Fruit fly (Drosophila melanogaster) Kc167 (cell line): Measurements from ENCODE around the gene TH1.

Source experiments
- Myc ChIP-seq: fragments of >200 bp; optimal IDR thresholded peaks from 2 replicates; lab custom pipeline; 2017; ENCODE audit warnings: missing external identifiers
- Sin3A ChIP-seq: fragments of >200 bp; optimal IDR thresholded peaks from 2 replicates; lab custom pipeline; 2018; ENCODE audit warnings: missing external identifiers
- h ChIP-seq: fragments of >200 bp; optimal IDR thresholded peaks from 3 replicates; lab custom pipeline; 2018; ENCODE audit warnings: missing external identifiers
- insv ChIP-seq: fragments of >200 bp; optimal IDR thresholded peaks from 3 replicates; lab custom pipeline; 2018; ENCODE audit warnings: missing external identifiers
- psq ChIP-seq: fragments of >200 bp; optimal IDR thresholded peaks from 2 replicates; lab custom pipeline; 2017; ENCODE audit warnings: missing external identifiers
- ttk ChIP-seq: sonication (Bioruptor generic); optimal IDR thresholded peaks from 2 replicates; lab custom pipeline; 2017; ENCODE audit warnings: missing external identifiers

Gene TH1

DNA sequence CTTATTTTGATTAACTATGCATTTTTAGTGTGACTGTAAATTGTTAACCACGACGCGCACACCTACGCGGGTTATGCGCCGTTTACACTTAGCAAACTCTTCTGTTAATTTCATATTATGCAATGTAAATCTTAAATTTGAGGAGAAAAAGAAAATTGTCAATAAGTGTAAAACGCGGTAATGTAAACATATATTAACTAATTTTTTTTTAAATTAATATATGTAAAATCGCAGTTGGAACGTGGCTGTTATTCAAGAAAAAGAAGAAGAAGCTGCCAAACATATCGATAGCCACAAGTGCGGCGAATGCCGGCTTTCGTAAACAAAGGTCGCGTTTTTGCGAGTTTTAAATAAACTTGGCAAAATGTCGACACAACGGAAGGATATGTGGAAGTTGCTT lies at the start of gene TH1, which contains the start of gene mei-41:
Gene TH1, minus strand, starts transcription at position 42 of the 400 bp plus-strand sequence.
Gene mei-41, plus strand, starts transcription at position 302 of the 400 bp plus-strand sequence.
- no peak for TF ChIP-seq h
- no peak for TF ChIP-seq ttk (lab: Kevin White, UChicago)
- no peak for TF ChIP-seq psq
- TF ChIP-seq Sin3A (lab: Kevin White, UChicago): no peak
- TF ChIP-seq insv (lab: Kevin White, UChicago): no peak
- TF ChIP-seq Myc (lab: Kevin White, UChicago): no peak

DNA sequence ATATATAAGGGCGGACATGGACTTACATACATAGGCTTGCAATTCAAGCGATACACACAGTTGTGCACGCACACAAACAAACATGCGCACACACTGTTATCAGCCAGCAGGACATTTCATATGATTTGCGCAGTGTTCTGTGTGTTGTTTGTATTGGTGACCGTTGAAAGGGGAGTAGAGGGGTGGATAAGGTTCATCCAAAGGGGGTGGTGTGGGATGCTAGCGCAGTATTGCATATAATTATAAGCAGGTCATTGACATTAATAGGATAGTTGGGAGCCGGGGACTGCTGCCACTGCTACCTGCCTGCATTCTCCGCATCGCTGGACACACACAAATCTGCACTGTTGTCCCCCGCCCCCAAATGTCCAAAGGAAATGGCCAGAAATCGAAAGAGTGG lies 37.2 kb upstream of the TH1 start:
- TF ChIP-seq Myc (lab: Kevin White, UChicago): no peak
- TF ChIP-seq psq: no peak
- TF ChIP-seq ttk (lab: Kevin White, UChicago): no peak
- TF ChIP-seq Sin3A (lab: Kevin White, UChicago): no peak
- no peak for TF ChIP-seq h
- TF ChIP-seq insv (lab: Kevin White, UChicago): no peak

DNA sequence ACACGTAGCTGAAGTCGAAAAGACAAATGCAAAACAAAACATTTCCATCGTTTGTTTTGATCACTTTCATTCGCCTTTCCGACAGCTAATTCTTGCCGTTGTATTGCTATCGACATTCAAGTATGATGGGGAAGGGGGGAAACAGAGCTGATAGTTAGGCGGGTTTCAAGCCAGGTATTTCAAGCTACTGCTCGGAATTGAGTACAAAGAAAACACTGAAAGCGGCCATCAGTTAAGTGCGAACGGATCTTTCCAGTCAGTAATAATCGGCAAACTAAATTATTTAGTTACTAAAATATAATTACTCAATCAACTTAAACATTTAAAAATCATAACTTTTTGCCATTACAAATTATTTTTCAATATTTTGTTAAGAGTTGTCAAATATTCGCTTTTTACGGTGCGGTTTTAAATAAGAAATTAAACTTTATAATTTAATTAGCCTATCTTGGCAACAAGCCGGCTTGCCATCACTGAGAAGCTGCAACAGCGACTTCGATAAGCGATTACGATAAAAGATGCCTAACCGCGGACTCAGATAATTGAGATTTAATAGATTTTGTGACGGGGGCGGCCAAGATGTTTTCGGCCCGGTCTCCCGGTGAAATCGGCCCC lies 36.7 kb upstream of the TH1 start:
- TF ChIP-seq ttk (lab: Kevin White, UChicago): no peak

DNA sequence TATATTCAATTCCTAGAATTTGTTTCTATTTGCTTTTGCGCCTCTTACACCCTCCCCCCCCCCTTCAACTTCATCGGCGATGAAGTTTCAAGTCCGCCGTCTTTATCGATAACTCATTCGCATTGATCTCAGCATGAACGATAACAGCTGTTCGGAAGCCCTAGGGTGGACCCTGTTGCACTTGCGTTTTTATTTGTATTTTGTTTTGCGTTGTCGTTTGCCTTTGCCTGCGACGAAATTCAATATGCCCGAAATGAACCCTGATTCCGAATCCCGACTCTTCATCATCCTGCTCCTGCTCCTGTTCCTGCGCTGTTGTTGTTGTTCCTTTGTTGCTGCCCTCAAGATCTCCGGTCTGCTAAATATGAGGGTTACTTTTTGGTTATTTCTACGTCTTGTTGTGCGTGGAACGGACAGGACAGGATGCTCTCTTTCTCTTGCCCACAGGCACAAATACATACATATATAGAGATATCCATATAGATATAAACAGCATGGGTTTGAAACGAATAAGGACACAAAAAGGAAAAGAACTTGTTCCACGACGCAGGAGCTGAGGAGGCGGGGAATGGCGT lies 35.3 kb upstream of the TH1 start:
- no peak for TF ChIP-seq psq
- no peak for TF ChIP-seq Sin3A (lab: Kevin White, UChicago)
- TF ChIP-seq Myc (lab: Kevin White, UChicago): no peak
- TF ChIP-seq insv (lab: Kevin White, UChicago): no peak
- no peak for TF ChIP-seq ttk (lab: Kevin White, UChicago)
- no peak for TF ChIP-seq h

DNA sequence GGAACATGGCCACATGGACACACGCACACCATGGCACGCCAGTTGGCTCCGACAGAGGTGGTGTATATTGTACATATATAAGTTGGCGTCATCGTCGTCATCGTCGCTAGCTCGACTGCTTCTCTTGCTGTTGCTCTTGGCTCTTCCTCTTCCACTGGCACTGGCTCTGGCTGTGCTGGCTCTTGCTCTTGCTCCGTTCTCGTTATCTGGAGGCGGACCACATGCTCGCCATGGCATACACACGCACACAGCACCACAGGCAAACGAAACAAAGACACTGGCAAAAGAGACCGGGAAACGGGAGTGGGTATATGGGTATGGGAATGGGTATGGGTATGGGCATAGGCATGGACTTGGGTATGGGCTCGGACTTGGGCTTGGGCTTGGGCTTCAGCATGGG lies 33.9 kb upstream of the TH1 start:
- peak; percentile 52 for TF ChIP-seq ttk (lab: Kevin White, UChicago)
- no peak for TF ChIP-seq psq

DNA sequence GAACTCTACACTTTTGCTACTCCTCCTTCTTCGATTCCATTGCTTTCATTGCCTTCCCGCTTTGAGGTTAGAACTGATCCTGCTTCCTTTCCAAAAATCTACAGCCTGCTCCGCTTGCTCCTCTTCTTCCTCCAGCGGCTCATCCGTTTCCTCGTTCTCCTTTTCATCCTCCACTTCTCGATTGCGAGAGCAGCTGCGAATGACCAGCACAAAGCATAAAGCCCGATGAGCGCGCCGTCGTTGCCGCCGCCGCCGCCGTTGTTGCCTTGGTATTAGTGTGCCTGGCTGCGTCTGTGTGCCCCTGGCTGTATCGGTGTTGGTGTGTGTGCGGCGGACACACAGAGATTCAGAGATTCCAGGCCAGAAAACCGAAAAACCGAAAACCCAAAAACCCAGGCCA lies 33.1 kb upstream of the TH1 start:
- TF ChIP-seq insv (lab: Kevin White, UChicago) (no peak), h (no peak)

DNA sequence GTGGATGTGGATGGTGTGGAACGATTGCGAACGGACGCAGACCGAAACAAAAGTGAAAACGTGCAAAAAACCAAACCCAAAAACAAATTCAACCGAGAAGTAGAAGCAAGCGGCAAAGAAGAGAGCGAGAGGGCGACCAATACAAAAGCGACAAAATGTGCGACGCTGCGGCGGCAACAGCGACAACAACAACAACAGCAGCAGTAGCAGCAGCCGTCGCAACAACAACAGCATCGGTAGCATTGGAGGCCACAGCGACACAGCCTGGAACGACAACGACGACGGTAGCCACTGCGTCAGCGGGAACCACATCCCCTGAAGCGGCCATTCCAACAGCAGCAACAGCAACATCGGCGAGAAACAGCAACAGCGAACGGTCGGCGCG lies 31.9 kb upstream of the TH1 start:
- TF ChIP-seq insv (lab: Kevin White, UChicago): no peak
- no peak for TF ChIP-seq h
- no peak for TF ChIP-seq psq
- TF ChIP-seq Myc (lab: Kevin White, UChicago): no peak
- no peak for TF ChIP-seq ttk (lab: Kevin White, UChicago)
- TF ChIP-seq Sin3A (lab: Kevin White, UChicago): no peak

DNA sequence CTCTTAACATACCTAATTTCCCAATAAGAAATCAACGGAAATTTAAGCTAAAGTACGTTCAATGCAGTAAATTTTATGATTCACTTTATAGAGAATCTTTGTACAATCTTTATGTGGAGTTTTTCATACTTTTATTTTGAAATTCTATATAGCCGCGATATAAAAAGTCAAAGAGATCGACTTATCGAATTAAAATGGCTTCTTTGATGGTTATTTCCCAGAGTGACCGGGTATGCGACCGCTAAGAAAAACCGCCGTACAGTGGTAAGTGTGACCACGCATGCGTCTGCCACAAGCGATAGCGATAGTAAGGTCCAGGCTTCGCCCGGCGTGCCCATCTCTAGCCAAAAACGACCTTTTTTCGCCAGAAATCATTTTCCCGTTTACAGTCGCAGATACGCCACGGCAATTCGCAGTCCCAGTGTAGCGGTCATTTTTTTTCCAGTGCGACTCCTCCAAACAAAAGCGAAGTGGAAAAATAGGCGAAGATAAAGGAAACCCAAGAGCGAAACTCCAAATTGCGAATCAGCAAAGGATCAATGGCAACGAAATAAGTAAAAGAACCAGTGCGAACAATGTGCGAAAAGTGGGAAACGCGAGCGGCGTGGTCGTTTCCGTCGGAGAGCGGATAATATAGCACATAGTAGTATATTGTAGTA lies 31.4 kb upstream of the TH1 start, which contains the start of gene hang:
Gene hang, plus strand, starts transcription at position 366 of the 659 bp plus-strand sequence.
- TF ChIP-seq Myc (lab: Kevin White, UChicago): no peak
- TF ChIP-seq ttk (lab: Kevin White, UChicago): no peak
- TF ChIP-seq h: no peak
- TF ChIP-seq psq: no peak
- no peak for TF ChIP-seq Sin3A (lab: Kevin White, UChicago)
- TF ChIP-seq insv (lab: Kevin White, UChicago): no peak

DNA sequence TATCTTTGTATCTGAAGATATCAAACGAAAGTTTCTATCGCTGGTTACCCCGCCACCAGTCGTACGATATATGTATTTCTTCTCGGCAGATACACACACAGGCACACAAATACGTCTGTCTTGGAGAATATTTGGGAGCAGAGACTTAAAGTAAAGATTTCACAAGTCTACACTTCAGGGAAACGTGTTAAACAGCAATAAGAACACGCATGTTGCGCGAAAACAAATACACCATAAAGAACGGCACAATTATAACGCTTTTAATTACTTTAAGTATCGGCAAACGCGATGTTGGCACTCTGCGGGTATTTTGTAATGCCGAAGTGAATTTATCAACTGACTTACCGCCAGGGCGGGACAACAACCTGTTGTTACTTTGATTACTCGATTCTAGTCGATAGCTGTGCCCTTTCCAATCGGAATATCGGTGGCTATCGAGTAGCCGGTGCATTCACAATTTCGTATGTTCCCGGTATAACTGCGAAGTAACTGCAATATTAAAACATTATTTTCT lies 30.7 kb upstream of the TH1 start, which contains the start of gene AnxB11:
Gene AnxB11, minus strand, starts transcription at position 367 of the 514 bp plus-strand sequence.
- TF ChIP-seq ttk (lab: Kevin White, UChicago) (no peak), h (no peak), Sin3A (lab: Kevin White, UChicago) (no peak), insv (lab: Kevin White, UChicago) (no peak), psq (no peak), Myc (lab: Kevin White, UChicago) (no peak)

DNA sequence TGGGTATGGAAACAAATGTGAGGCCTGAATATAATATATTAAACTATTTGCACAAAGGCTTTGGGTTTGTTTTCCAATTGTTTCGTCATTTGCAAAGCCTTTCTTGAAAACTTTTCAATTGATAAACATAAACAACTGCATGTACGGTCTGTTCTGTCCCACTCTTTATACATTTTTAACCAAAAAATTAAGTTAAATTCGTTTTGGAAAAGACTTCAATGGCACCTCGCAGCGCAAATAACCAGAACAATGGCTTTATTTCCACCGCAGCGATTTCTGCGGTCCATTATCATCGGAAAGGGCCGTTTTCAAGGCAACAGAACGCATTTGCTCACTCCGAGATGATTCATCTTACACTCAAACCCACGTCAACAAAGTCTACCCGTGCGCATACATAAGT lies 29.6 kb upstream of the TH1 start:
- no peak for TF ChIP-seq ttk (lab: Kevin White, UChicago)

DNA sequence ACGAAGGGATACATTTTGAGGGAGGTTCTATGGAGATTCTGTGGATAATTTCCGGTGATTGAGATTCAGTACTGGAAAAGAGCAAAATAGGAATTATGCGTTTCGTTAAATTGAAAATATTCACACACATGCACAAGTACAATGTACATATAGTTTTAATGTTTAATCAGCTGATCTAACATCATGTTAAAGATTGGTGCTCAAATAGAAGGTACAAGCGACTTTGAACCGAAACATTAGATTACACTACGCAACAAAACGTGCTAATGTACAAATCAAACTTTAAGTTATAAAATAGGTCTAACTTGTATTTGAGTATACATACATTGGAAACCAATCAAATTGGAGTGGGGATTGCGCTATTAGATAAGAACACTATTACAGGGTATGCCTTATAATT lies 28.8 kb upstream of the TH1 start:
- TF ChIP-seq Myc (lab: Kevin White, UChicago) (no peak), Sin3A (lab: Kevin White, UChicago) (no peak), psq (no peak), insv (lab: Kevin White, UChicago) (no peak), ttk (lab: Kevin White, UChicago) (no peak), h (no peak)

DNA sequence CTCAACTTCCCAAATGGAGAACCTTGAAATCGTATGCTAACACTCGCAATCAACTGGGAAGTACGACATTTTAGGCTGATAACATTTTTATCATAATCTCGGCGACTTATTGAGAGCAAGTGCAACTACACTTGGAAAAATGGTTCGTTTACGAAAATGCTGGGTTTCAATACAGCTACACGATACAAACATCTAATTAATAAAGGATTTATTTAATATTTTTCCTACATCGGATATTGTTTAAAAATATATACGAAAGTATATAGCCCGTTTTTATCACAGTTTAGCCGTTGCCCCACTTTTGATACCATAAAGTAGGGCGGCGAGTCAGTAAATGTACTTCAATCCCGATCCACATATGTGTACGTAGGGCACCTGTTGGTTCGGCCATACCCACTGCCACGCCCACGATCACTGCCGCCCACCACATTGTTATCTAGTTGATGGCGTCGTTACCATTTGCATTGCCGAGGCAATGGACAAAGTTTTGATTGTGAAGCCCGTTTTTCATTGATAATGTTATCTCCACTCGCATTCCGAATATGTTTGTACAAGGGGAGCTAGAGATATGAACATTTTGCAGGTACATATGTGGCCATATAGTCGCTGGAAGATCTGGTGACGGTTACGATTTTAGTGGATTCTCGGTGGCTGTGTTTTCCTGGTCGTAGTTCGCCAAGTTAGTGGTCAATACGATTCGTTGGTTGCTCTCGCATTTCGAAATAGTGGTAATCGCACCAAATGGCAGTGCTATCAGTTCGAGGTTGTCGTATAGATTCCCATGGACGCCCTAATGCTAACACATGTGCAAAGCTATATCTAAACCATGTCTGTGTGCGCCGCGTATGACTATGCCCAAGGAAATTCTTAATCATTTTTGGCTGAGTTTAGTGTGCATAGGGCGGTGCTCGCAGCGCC lies 23.5 kb upstream of the TH1 start, which contains the start of gene Traf-like:
Gene Traf-like, plus strand, starts transcription at position 596 of the 918 bp plus-strand sequence.
- TF ChIP-seq Myc (lab: Kevin White, UChicago): no peak
- TF ChIP-seq insv (lab: Kevin White, UChicago): no peak
- no peak for TF ChIP-seq Sin3A (lab: Kevin White, UChicago)
- TF ChIP-seq psq: no peak
- TF ChIP-seq ttk (lab: Kevin White, UChicago): no peak
- no peak for TF ChIP-seq h
